Worm (Caenorhabditis elegans) whole organism, L1 larva: ENCODE results near the gene F37C12.10.

Experiments
- blmp-1 ChIP-seq: fragments of 150-350 bp; optimal IDR thresholded peaks from 2 replicates; lab custom pipeline; 2014; ENCODE audit warnings: missing biosample characterization, missing genetic modification characterization
- efl-1 ChIP-seq, 4 experiments: fragments of 150-350 bp; optimal IDR thresholded peaks in 3 of 4; peaks in 1 of 4; 1 replicate in 1 of 4; 2 replicates in 3 of 4; lab custom pipeline; 2014; ENCODE audit warnings: missing biosample characterization in 2 of 4, missing genetic modification characterization in 2 of 4, missing genetic modification reagents in 2 of 4
- lsy-2 ChIP-seq, 2 experiments: fragments of 150-350 bp; optimal IDR thresholded peaks; 2 replicates each; lab custom pipeline; 2014; ENCODE audit warnings: missing biosample characterization in 2 of 2, missing genetic modification characterization in 2 of 2
- nhr-76 ChIP-seq: sonication (generic microtip); optimal IDR thresholded peaks from 2 replicates; lab custom pipeline; 2017; ENCODE audit warnings: missing biosample characterization, missing genetic modification characterization
- snpc-4 ChIP-seq: fragments of 150-350 bp; optimal IDR thresholded peaks from 2 replicates; lab custom pipeline; 2014; ENCODE audit warnings: missing biosample characterization, missing genetic modification characterization
- unc-86 ChIP-seq: sonication (generic microtip); optimal IDR thresholded peaks from 2 replicates; lab custom pipeline; 2016; ENCODE audit warnings: missing genetic modification characterization, missing compliant biosample characterization

ce11 chrIII:7216226-7216625 lies 28.0 kb upstream of the F37C12.10 start, which contains the start of gene R151.1:
- no peak for TF ChIP-seq unc-86
- TF ChIP-seq efl-1 (optimal IDR thresholded peaks at IDR 0.05; lab: Kevin White, UChicago), result no peak
- no peak for TF ChIP-seq efl-1 (GFP tag; optimal IDR thresholded peaks at IDR 0.05 in 1 of 2; lab: Kevin White, UChicago)
- TF ChIP-seq blmp-1 (tag; lab: Kevin White, UChicago), result no peak
- no peak for TF ChIP-seq lsy-2 (tag; optimal IDR thresholded peaks at IDR 0.05; lab: Kevin White, UChicago)
- TF ChIP-seq snpc-4 (tag; lab: Kevin White, UChicago), result no peak
- no peak for TF ChIP-seq nhr-76 (tag; lab: Kevin White, UChicago)
